Fruit fly (Drosophila melanogaster) whole organism: Measurements from ENCODE around the gene Dok.

Experiments used
- CG8478 ChIP-seq: fragments of >200 bp; optimal IDR thresholded peaks from 2 replicates; lab custom pipeline; 2018; ENCODE audit warnings: inconsistent platforms
- Dll ChIP-seq: fragments of >200 bp; optimal IDR thresholded peaks from 2 replicates; lab custom pipeline; 2017
- psq ChIP-seq: fragments of >200 bp; optimal IDR thresholded peaks from 2 replicates; lab custom pipeline; 2017

DNA sequence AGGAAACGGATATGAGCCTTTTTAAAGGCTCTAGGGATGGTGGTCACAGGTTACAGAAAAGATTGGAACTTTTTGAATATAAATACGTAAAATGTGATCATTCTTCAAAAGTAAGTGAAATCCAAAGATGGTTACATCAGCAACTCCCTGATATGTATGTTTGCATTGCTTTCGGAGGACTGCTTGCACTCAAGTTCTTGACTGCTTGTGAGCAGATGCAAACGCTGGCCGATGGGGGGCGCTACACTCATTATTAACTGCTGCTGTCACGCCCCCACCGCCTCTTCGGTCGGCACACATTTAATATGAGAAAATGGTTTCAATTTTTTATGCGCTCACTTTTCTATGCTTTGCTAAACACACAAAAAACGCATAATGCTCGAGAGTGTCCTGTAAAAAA is 25.9 kb downstream of the Dok start:
- no peak for TF ChIP-seq CG8478
- TF ChIP-seq Dll = no peak
- TF ChIP-seq psq (lab: Kevin White, UChicago) = no peak
